Worm (Caenorhabditis elegans) whole organism, late embryonic: ENCODE data around the gene hpo-30.

Experiments
- ama-1 ChIP-seq: fragments of 150-350 bp; optimal IDR thresholded peaks from 2 replicates; lab custom pipeline; 2014
- fax-1 ChIP-seq: sonication (generic microtip); optimal IDR thresholded peaks from 2 replicates; lab custom pipeline; 2016; ENCODE audit warnings: missing genotype, missing genetic modification characterization, missing compliant biosample characterization
- npax-4 ChIP-seq: sonication (generic microtip); optimal IDR thresholded peaks from 2 replicates; lab custom pipeline; 2016; ENCODE audit warnings: missing genetic modification characterization, missing compliant biosample characterization
- sox-2 ChIP-seq: fragments of 200-800 bp; sonication (Bioruptor generic); IDR thresholded peaks from 2 replicates; pipeline ENCODE4 v1.3.6; 2022; ENCODE audit warnings: missing genetic modification reagents, missing genetic modification characterization, missing compliant biosample characterization

DNA sequence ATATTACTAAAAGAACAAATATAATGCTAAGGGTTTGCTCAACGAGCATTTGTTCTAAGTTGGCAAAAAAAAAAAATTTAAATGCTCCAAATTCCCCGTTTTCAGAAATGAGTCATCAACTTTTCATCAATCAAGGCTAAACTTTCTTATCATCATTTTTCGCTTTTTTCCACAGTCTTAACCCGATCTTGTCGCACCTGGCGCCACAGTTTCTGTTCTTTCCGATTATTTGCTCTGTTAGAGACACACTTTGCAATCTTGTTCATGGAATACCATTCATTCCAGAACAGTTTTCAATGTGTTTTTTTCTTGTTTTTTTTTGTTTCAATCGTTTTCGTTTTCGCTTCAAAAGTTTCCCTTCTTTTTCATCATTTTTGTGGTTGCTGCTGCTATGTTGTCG, 12.0 kb downstream of the hpo-30 start:
- TF ChIP-seq ama-1 = no peak
- no peak for TF ChIP-seq sox-2 (GFP tag; lab: Robert Waterston, UW)
- TF ChIP-seq npax-4 (tag; lab: Kevin White, UChicago) = no peak
- no peak for TF ChIP-seq fax-1 (tag; lab: Kevin White, UChicago)
